Worm (Caenorhabditis elegans) whole organism, L4/young adult: ENCODE measurements around the gene rpl-21.

Experiments
- W03F9.2 ChIP-seq: fragments of 150-350 bp; optimal IDR thresholded peaks from 2 replicates; lab custom pipeline; 2014; ENCODE audit warnings: missing biosample characterization, missing genetic modification characterization
- dao-5 ChIP-seq: sonication (generic microtip); optimal IDR thresholded peaks from 2 replicates; lab custom pipeline; 2016; ENCODE audit warnings: missing genotype, missing genetic modification characterization, moderate library complexity, missing compliant biosample characterization
- him-1 ChIP-seq: sonication (generic microtip); optimal IDR thresholded peaks from 2 replicates; lab custom pipeline; 2016; ENCODE audit warnings: missing genotype, missing genetic modification reagents, missing genetic modification characterization, missing compliant biosample characterization

rpl-21 gene

DNA sequence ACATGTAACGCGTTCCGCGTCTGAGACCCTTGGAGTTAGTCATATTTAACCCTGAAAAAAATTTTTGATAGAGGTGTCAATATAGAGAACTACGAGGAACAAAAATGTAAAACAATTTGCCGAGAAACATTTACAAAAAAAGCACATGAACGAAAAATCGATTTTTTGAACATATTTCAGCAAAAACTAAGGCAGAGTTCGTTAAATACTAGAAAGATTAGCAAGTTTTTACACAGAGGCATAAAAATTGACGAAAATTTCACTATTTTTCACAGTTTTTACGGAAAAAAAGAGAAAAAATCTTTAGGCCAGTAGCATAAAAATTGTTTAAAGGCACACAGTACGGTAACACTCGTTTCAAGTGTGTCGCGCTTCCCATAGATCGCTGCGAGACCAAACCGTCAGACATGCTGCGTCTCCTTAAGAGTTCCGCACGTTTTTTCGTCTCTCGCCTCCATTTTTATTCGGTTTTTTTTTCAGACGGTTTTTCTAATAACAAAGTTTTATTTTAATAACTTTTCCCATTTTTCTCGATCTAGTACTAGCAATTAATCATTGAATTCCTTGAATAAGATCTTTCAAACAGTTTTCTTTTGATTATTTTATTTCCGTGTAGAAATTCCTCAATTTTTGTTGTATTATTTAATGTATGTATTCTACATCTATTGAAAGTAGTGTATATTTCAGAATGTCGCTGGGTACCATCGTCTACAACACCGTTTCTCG is at the start of gene rpl-21, which contains the start of gene C14B9.10:
Gene rpl-21 (minus strand): TSS at position 51 of the 726 bp plus-strand sequence.
Gene C14B9.10 (plus strand): TSS at position 676 of the 726 bp plus-strand sequence.
- TF ChIP-seq dao-5 (tag; lab: Kevin White, UChicago) (no peak), him-1 (tag; lab: Kevin White, UChicago) (peak; percentile 47), W03F9.2 (tag; lab: Kevin White, UChicago) (peak; percentile 89)

ce11 chrIII:8178924-8179323 is 48.9 kb upstream of the rpl-21 start, which contains the start of gene C50C3.5:
Gene C50C3.5 (plus strand): TSS chrIII:8179224.
- TF ChIP-seq W03F9.2 (tag; lab: Kevin White, UChicago) (no peak), him-1 (tag; lab: Kevin White, UChicago) (no peak), dao-5 (tag; lab: Kevin White, UChicago) (no peak)

- no peak for TF ChIP-seq dao-5 (tag; lab: Kevin White, UChicago)
Observed at ce11 chrIII:8176265-8176664, 46.2 kb upstream of the rpl-21 start, which contains the start of gene C50C3.12. Gene C50C3.12 (plus strand): TSS chrIII:8176565.

DNA sequence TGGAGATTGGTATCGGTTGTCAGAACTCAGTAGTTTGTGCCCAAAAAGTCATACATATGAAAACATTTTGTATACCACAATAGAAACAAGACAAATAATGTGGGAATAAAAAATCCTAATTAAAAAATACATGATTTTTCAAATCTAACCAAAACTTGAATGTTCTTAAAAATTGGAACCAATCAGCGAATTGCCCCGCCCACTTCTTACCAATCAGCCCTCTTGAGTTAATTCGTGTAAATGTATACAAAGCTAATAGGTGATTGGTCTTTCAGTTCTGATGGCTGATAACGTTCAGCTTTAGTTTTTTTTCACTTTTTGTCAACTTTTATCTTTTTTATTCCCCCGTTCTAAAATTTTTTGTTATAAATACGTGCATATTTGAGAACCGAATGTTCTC is 45.2 kb upstream of the rpl-21 start:
- no peak for TF ChIP-seq W03F9.2 (tag; lab: Kevin White, UChicago)
- TF ChIP-seq him-1 (tag; lab: Kevin White, UChicago): no peak
- no peak for TF ChIP-seq dao-5 (tag; lab: Kevin White, UChicago)

DNA sequence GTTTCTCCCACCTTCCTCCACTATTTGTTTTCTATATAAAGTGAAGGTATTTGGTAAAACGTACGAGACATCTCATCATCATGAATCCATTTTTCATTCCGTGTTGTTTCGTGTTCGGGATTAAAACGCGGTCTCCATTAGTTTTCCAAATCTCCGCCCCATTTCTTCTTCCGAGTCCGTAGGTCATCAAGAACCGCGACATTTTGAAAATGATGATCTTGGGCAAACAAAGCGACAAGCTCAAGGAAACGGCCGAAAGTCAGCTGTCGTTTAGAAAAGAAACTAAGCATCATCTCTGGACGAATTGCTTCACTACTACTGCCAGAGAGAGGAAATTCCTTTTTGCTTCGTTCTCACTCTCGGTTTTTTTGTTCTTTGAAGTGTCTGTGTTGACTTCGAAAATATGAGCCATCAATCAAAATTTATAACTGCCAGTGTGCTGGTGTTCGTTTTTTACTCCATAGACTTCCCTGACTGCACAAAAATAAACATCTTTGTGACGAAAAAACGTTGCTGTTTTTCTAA is 42.6 kb upstream of the rpl-21 start:
- TF ChIP-seq W03F9.2 (tag; lab: Kevin White, UChicago) (no peak), him-1 (tag; lab: Kevin White, UChicago) (no peak), dao-5 (tag; lab: Kevin White, UChicago) (no peak)

DNA sequence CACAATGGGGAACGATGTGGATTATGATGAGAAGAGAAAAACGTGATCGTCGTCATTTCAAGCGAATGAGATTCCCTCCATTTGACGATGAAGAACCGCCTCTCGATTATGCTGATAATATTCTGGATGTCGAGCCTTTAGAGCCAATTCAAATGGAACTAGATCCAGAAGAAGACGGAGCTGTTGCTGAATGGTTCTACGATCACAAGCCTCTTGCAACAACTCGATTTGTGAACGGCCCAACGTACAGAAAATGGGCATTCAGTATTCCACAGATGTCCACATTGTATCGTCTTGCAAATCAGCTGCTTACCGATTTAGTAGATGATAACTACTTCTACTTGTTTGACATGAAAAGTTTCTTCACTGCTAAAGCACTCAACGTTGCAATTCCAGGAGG is 34.7 kb upstream of the rpl-21 start:
- TF ChIP-seq W03F9.2 (tag; lab: Kevin White, UChicago) (no peak), dao-5 (tag; lab: Kevin White, UChicago) (no peak), him-1 (tag; lab: Kevin White, UChicago) (no peak)

DNA sequence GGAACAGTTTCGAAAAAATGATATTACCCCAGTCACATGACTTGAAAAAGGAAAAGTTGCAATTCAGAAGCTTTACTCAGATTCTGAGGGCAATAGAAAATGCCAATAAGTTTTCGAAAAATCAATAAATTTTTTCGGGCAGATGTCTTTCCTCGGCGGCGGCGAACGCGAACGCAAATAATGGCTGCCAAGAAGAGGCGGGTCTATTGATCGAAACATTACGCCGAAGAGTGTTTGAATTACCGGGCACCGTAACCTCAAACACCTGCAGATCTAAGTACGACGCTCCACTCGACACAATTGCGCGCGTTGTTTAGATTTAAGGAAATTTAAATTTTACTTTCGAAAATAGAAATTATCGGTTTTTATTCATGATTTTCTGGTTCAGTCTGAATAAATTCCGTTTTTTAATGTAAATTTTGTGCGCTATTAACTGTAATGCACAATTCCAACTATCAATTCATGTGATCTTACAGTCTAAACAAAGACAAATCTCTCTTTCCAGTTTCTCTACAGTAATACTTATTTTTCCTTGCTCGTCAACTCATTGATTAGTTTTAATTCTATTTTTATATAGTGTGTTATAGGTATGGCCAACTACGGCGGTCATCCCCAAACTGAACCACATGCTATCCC is 33.9 kb upstream of the rpl-21 start, which contains the start of gene prp-8:
Gene prp-8 (plus strand): TSS at position 586 of the 636 bp plus-strand sequence.
- TF ChIP-seq him-1 (tag; lab: Kevin White, UChicago): peak; percentile 45
- TF ChIP-seq W03F9.2 (tag; lab: Kevin White, UChicago): peak; percentile 92
- TF ChIP-seq dao-5 (tag; lab: Kevin White, UChicago): no peak

ce11 chrIII:8163283-8163682 is 33.3 kb upstream of the rpl-21 start, which contains the start of gene bath-42:
Gene bath-42 (minus strand): TSS chrIII:8163383.
- no peak for TF ChIP-seq W03F9.2 (tag; lab: Kevin White, UChicago)
- no peak for TF ChIP-seq him-1 (tag; lab: Kevin White, UChicago)
- no peak for TF ChIP-seq dao-5 (tag; lab: Kevin White, UChicago)

ce11 chrIII:8161238-8161637 is 31.2 kb upstream of the rpl-21 start, which contains the start of gene inpp-5K:
Gene inpp-5K (minus strand): TSS chrIII:8161338.
- TF ChIP-seq W03F9.2 (tag; lab: Kevin White, UChicago) (no peak), dao-5 (tag; lab: Kevin White, UChicago) (no peak), him-1 (tag; lab: Kevin White, UChicago) (no peak)

DNA sequence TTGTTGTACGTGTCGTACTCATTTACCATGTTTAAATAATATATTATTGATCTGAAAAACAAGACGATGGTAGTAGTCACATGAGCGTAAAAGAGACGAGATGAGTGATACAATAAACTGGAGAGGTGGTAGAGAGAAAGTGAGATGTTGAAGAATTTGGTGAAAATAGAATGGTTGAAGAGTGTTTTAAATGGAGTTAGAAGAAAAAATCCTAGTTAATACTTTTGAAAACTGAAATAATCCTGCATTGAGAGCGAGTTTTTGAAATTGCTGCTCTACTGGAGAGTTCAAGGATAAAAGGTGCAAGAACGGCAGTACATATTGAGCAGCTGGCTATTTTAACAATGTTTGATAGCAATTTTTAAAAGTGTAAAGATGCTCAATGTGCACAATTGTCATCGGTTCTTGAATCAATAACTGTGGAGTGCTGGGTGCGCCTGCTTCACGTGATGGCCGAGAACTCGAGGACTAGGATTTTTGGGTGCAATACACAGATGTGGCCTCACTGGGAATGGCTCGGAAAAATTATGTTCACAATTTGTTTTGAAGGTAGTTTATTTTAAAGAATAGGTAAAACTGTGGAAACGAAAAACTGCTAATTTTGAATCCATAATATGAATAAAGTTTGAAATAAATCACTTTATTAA is 28.2 kb upstream of the rpl-21 start, which contains the start of gene atg-13:
Gene atg-13 (minus strand): TSS at position 51 of the 647 bp plus-strand sequence.
- TF ChIP-seq him-1 (tag; lab: Kevin White, UChicago) (no peak), dao-5 (tag; lab: Kevin White, UChicago) (no peak), W03F9.2 (tag; lab: Kevin White, UChicago) (no peak)

DNA sequence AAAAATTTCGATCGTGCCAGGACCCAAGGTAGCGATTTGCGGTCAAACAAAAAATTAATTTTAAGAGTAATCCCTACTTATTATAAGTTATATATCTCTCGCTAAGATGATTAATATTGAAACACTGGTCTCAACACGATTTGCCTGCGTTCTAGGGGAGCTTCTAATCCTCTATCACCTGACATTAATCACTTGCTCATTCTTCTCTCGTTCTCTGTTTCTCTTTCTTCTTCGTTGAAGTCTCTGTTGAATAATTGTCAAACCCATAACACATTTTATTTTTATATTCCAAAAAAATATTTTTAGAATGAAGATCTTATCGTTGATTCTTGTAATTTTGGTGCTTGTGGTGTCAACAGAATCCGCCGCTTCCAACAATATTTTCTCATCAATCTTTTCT is 25.1 kb upstream of the rpl-21 start, which contains the start of gene D2007.1:
Gene D2007.1 (plus strand): TSS at position 301 of the 400 bp plus-strand sequence.
- TF ChIP-seq dao-5 (tag; lab: Kevin White, UChicago): no peak
- TF ChIP-seq him-1 (tag; lab: Kevin White, UChicago): no peak
- TF ChIP-seq W03F9.2 (tag; lab: Kevin White, UChicago): no peak

DNA sequence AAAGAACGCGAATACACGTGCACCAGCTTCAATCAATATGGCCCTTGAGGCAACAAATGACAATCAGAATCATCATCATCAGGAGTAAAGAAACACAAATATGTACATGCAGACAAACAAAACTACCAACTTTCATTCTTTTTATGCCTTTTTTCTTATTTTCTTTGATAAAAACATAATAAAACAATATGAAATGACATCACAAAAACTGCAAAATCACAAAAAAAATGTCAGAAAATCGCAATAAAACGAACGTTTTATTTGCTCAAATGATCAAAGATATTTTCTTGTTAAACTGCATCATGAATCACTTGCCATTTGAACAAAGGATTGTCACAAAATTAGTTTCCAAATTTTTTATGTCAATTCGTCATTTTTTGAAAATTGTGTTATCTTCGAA is 24.4 kb upstream of the rpl-21 start:
- TF ChIP-seq him-1 (tag; lab: Kevin White, UChicago): no peak
- TF ChIP-seq dao-5 (tag; lab: Kevin White, UChicago): no peak
- no peak for TF ChIP-seq W03F9.2 (tag; lab: Kevin White, UChicago)
